Worm (Caenorhabditis elegans) whole organism, mixed stage, embryonic: ENCODE data around the gene C05E4.7.

Experiments
- flh-1 ChIP-seq: fragments of 200-800 bp; sonication (Bioruptor generic); optimal IDR thresholded peaks from 2 replicates; lab custom pipeline; 2018; ENCODE audit warnings: mild to moderate bottlenecking, missing genetic modification characterization, moderate library complexity, missing compliant biosample characterization
- ham-2 ChIP-seq: fragments of 200-800 bp; sonication (Bioruptor generic); optimal IDR thresholded peaks from 2 replicates; lab custom pipeline; 2018; ENCODE audit warnings: mild to moderate bottlenecking, missing genetic modification characterization, missing compliant biosample characterization
- nhr-2 ChIP-seq: fragments of 150-350 bp; optimal IDR thresholded peaks from 2 replicates; lab custom pipeline; 2014; ENCODE audit warnings: missing biosample characterization, missing genetic modification characterization
- nhr-237 ChIP-seq: fragments of 150-350 bp; optimal IDR thresholded peaks from 2 replicates; lab custom pipeline; 2014; ENCODE audit warnings: missing biosample characterization, missing genetic modification characterization
- nhr-76 ChIP-seq: sonication (generic microtip); optimal IDR thresholded peaks from 2 replicates; lab custom pipeline; 2017; ENCODE audit warnings: missing biosample characterization, missing genetic modification characterization
- pha-4 ChIP-seq: fragments of 150-350 bp; optimal IDR thresholded peaks from 2 replicates; lab custom pipeline; 2018; ENCODE audit warnings: missing biosample characterization, missing genetic modification reagents, missing genetic modification characterization
- unc-62 ChIP-seq: fragments of 150-350 bp; optimal IDR thresholded peaks from 2 replicates; lab custom pipeline; 2014; ENCODE audit warnings: missing biosample characterization, missing genetic modification reagents, missing genetic modification characterization

DNA sequence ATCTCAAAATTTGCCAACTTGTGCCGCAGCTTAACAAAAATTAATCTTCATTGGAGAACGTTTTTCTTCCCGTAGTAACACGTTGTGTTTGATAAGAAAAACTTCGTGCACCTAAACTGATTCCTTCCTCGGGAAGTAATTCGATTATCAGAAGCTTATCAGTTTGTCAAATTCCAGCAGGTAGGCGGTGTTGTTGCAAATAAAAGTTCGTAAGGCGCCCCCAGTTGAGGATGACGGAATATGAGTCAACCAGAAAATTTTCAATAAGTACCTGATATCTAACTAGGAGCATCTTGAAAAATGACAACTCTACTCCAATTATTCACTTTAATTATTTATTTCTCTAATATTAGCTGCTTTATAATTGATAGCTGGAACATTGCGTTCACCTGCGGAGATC is at the start of gene C05E4.7:
- TF ChIP-seq unc-62 (GFP tag; lab: Kevin White, UChicago) (no peak), flh-1 (GFP tag; lab: Kevin White, UChicago) (no peak), nhr-2 (tag; lab: Kevin White, UChicago) (no peak), pha-4 (tag; lab: Kevin White, UChicago) (no peak), nhr-76 (tag; lab: Kevin White, UChicago) (no peak), ham-2 (GFP tag; lab: Kevin White, UChicago) (no peak), nhr-237 (tag; lab: Kevin White, UChicago) (no peak)
